Fruit fly (Drosophila melanogaster): ENCODE data around the gene in.

- no peak for TF ChIP-seq pan (optimal IDR thresholded peaks at IDR 0.05)
- no peak for TF ChIP-seq psq (optimal IDR thresholded peaks at IDR 0.05)
Measured at dm6 chr3L:20379496-20379895, 12.5 kb downstream of the in start.

All from whole organism.